Worm (Caenorhabditis elegans) whole organism, late embryonic: ENCODE results near the gene lgc-49.

ENCODE experiments used
- C08G9.2 ChIP-seq: sonication (generic microtip); optimal IDR thresholded peaks from 2 replicates; lab custom pipeline; 2016; ENCODE audit warnings: mild to moderate bottlenecking, missing genetic modification characterization, moderate library complexity, missing compliant biosample characterization
- T23F11.4 ChIP-seq: fragments of 200-800 bp; sonication (Bioruptor generic); optimal IDR thresholded peaks from 2 replicates; lab custom pipeline; 2018; ENCODE audit warnings: mild to moderate bottlenecking, missing genetic modification characterization, missing compliant biosample characterization
- ama-1 ChIP-seq: fragments of 150-350 bp; optimal IDR thresholded peaks from 2 replicates; lab custom pipeline; 2014
- hlh-13 ChIP-seq: fragments of 200-800 bp; sonication (Bioruptor generic); optimal IDR thresholded peaks from 2 replicates; lab custom pipeline; 2018; ENCODE audit warnings: mild to moderate bottlenecking, missing genetic modification characterization, missing compliant biosample characterization
- lin-11 ChIP-seq: fragments of 200-800 bp; sonication (Bioruptor generic); optimal IDR thresholded peaks from 2 replicates; lab custom pipeline; 2018; ENCODE audit warnings: mild to moderate bottlenecking, missing genetic modification characterization, missing compliant biosample characterization
- pha-2 ChIP-seq: sonication (generic microtip); optimal IDR thresholded peaks from 2 replicates; lab custom pipeline; 2017; ENCODE audit warnings: mild to moderate bottlenecking, missing genetic modification characterization, missing compliant biosample characterization
- pqm-1 ChIP-seq: sonication (generic microtip); optimal IDR thresholded peaks from 2 replicates; lab custom pipeline; 2016; ENCODE audit warnings: missing genetic modification characterization, missing compliant biosample characterization
- rnt-1 ChIP-seq: sonication (generic microtip); optimal IDR thresholded peaks from 2 replicates; lab custom pipeline; 2016; ENCODE audit warnings: missing genetic modification characterization, missing compliant biosample characterization
- sox-4 ChIP-seq: sonication (generic microtip); optimal IDR thresholded peaks from 2 replicates; lab custom pipeline; 2017; ENCODE audit warnings: mild to moderate bottlenecking, missing genetic modification characterization, inconsistent platforms, missing compliant biosample characterization
- unc-86 ChIP-seq: sonication (generic microtip); optimal IDR thresholded peaks from 2 replicates; lab custom pipeline; 2016; ENCODE audit warnings: missing genetic modification characterization, missing compliant biosample characterization

DNA sequence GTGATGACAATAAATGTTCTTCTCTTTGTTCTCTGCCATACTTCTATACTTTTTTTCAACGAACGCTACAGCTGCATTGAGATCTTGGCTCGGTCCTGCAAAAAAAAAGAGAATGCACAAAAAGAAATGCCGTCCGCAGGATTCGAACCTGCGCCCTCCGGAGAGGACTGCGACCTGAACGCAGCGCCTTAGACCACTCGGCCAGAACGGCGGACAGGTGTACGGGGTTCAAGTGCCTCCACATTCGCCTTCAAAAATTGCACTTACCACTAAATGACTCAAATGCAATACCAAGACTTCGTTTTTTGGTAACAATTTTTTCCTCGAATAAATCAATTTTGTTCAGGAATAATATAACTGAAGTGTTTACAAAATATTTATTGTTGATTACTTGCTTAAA is 16.4 kb upstream of the lgc-49 start:
- TF ChIP-seq pha-2 (tag; lab: Kevin White, UChicago) = no peak
- TF ChIP-seq T23F11.4 (GFP tag; lab: Kevin White, UChicago) = no peak
- TF ChIP-seq lin-11 (tag; lab: Kevin White, UChicago) = no peak
- no peak for TF ChIP-seq C08G9.2 (tag; lab: Kevin White, UChicago)
- TF ChIP-seq hlh-13 (GFP tag; lab: Kevin White, UChicago) = no peak
- TF ChIP-seq unc-86 = no peak
- no peak for TF ChIP-seq sox-4
- TF ChIP-seq ama-1 (lab: Kevin White, UChicago) = no peak
- TF ChIP-seq rnt-1 (tag; lab: Kevin White, UChicago) = no peak
- no peak for TF ChIP-seq pqm-1 (tag; lab: Kevin White, UChicago)
